Fruit fly (Drosophila melanogaster): Measurements from ENCODE around the gene CG9981.

CG9981 gene

dm6 chrX:16404803-16405202 is at the start of gene CG9981:
TSS of gene CG9981 (minus strand) at chrX:16405122.
- TF ChIP-seq noc (tag; optimal IDR thresholded peaks at IDR 0.05): no peak

dm6 chrX:16449316-16449715 is 44.4 kb upstream of the CG9981 start:
- no peak for TF ChIP-seq noc (tag; optimal IDR thresholded peaks at IDR 0.05)

- no peak for TF ChIP-seq noc (tag; optimal IDR thresholded peaks at IDR 0.05)
Measured at dm6 chrX:16448252-16449191, 43.6 kb upstream of the CG9981 start, which contains the start of the genes CG34015 and eIF4H1. TSS of gene CG34015 (minus strand) at chrX:16448302. TSS of gene eIF4H1 (plus strand) at chrX:16448665.

dm6 chrX:16446769-16447168 is 41.8 kb upstream of the CG9981 start, which contains the start of gene eIF2alpha:
TSS of gene eIF2alpha (minus strand) at chrX:16446993.
- TF ChIP-seq noc (tag; optimal IDR thresholded peaks at IDR 0.05): no peak

- no peak for TF ChIP-seq noc (tag; optimal IDR thresholded peaks at IDR 0.05)
Measured at dm6 chrX:16442361-16442760, 37.4 kb upstream of the CG9981 start.

- peak; percentile 39 for TF ChIP-seq noc (tag; optimal IDR thresholded peaks at IDR 0.05)
Measured at dm6 chrX:16441245-16441644, 36.3 kb upstream of the CG9981 start, which contains the start of the genes Cdc50 and rngo. TSS of gene Cdc50 (minus strand) at chrX:16441296. TSS of gene rngo (plus strand) at chrX:16441433.

- no peak for TF ChIP-seq noc (tag; optimal IDR thresholded peaks at IDR 0.05)
Measured at dm6 chrX:16428476-16428875, 23.6 kb upstream of the CG9981 start.

- no peak for TF ChIP-seq noc (tag; optimal IDR thresholded peaks at IDR 0.05)
Measured at dm6 chrX:16427786-16428400, 23.0 kb upstream of the CG9981 start.

dm6 chrX:16426478-16427052 is 21.6 kb upstream of the CG9981 start:
- TF ChIP-seq noc (tag; optimal IDR thresholded peaks at IDR 0.05): no peak

dm6 chrX:16425145-16425544 is 20.2 kb upstream of the CG9981 start:
- TF ChIP-seq noc (tag; optimal IDR thresholded peaks at IDR 0.05): no peak

dm6 chrX:16424296-16424695 is 19.4 kb upstream of the CG9981 start:
- TF ChIP-seq noc (tag; optimal IDR thresholded peaks at IDR 0.05): no peak

dm6 chrX:16423125-16423509 is 18.2 kb upstream of the CG9981 start:
- TF ChIP-seq noc (tag; optimal IDR thresholded peaks at IDR 0.05): no peak

dm6 chrX:16422466-16423124 is 17.7 kb upstream of the CG9981 start, which contains the start of gene hang:
TSS of gene hang (plus strand) at chrX:16422831.
- TF ChIP-seq noc (tag; optimal IDR thresholded peaks at IDR 0.05): peak; percentile 53

dm6 chrX:16421899-16422412 is 17.0 kb upstream of the CG9981 start, which contains the start of gene AnxB11:
TSS of gene AnxB11 (minus strand) at chrX:16422265.
- no peak for TF ChIP-seq noc (tag; optimal IDR thresholded peaks at IDR 0.05)

- TF ChIP-seq noc (tag; optimal IDR thresholded peaks at IDR 0.05): no peak
Measured at dm6 chrX:16420878-16421277, 16.0 kb upstream of the CG9981 start.
